Worm (Caenorhabditis elegans) whole organism, L4 larva: Measurements from ENCODE around the gene F26G1.9.

Source experiments
- hif-1 ChIP-seq, 2 experiments: sonication (generic microtip); optimal IDR thresholded peaks; 2 replicates each; lab custom pipeline; 2016 to 2017; ENCODE audit warnings: missing compliant biosample characterization in 2 of 2, missing genetic modification characterization in 2 of 2, missing genetic modification reagents in 2 of 2, missing genotype in 2 of 2, mild to moderate bottlenecking in 1 of 2

The F26G1.9 gene

ce11 chrII:4726120-4726519, 47.7 kb downstream of the F26G1.9 start, which contains the start of gene F10G7.10 (continued):
- TF ChIP-seq hif-1 (tag; optimal IDR thresholded peaks at IDR 0.05; lab: Kevin White, UChicago) = peak in 1 of 2 experiments; percentile 50
